Worm (Caenorhabditis elegans): ENCODE measurements around the gene F59A1.12.

- TF ChIP-seq ceh-6 (GFP tag; optimal IDR thresholded peaks at IDR 0.05), result no peak
- TF ChIP-seq hlh-30 (tag; optimal IDR thresholded peaks at IDR 0.05; ENCODE audit: insufficient read depth), result no peak
- TF ChIP-seq hlh-13 (GFP tag; optimal IDR thresholded peaks at IDR 0.05), result no peak
- peak; percentile 98 for TF ChIP-seq elt-2 (tag; optimal IDR thresholded peaks at IDR 0.05)
- no peak for TF ChIP-seq nhr-232 (tag; optimal IDR thresholded peaks at IDR 0.05)
- TF ChIP-seq ztf-16 (tag; optimal IDR thresholded peaks at IDR 0.05), result no peak
- no peak for TF ChIP-seq lin-11 (tag; optimal IDR thresholded peaks at IDR 0.05)
- TF ChIP-seq fax-1 (tag; optimal IDR thresholded peaks at IDR 0.05), result no peak
These were observed 46.8 kb upstream of the F59A1.12 start, which contains the start of gene twk-33 for ce11 chrV:17714330-17714729.
